Worm (Caenorhabditis elegans) whole organism, midembryonic: ENCODE results near the gene C16C8.18.

Source experiments
- T22C8.4 ChIP-seq: fragments of 200-800 bp; sonication (Bioruptor generic); IDR thresholded peaks from 2 replicates; pipeline ENCODE4 v1.3.6; 2022; ENCODE audit warnings: missing genetic modification characterization, missing compliant biosample characterization
- cog-1 ChIP-seq: sonication (generic microtip); optimal IDR thresholded peaks from 2 replicates; lab custom pipeline; 2016; ENCODE audit warnings: missing genetic modification characterization, missing compliant biosample characterization
- flt-1 ChIP-seq: fragments of 200-800 bp; sonication (Bioruptor generic); IDR thresholded peaks from 2 replicates; pipeline ENCODE4 v1.3.6; 2022; ENCODE audit warnings: missing genetic modification characterization, missing compliant biosample characterization
- klf-2 ChIP-seq: fragments of 200-800 bp; sonication (Bioruptor generic); conservative IDR thresholded peaks from 2 replicates; pipeline ENCODE4 v1.3.6; 2022; ENCODE audit warnings: missing genetic modification reagents, missing genetic modification characterization, missing compliant biosample characterization
- med-1 ChIP-seq: sonication (generic microtip); optimal IDR thresholded peaks from 2 replicates; lab custom pipeline; 2017; ENCODE audit warnings: missing genetic modification characterization, mild to moderate bottlenecking, missing compliant biosample characterization, antibody characterized with exemption, missing genetic modification reagents; ENCODE audit not compliant: insufficient read depth
- ref-1 ChIP-seq: fragments of 200-800 bp; sonication (Bioruptor generic); conservative IDR thresholded peaks from 2 replicates; pipeline ENCODE4 v1.3.6; 2022; ENCODE audit warnings: missing genetic modification reagents, missing genetic modification characterization, missing compliant biosample characterization
- tab-1 ChIP-seq: fragments of 200-800 bp; sonication (Bioruptor generic); IDR thresholded peaks from 2 replicates; pipeline ENCODE4 v1.3.6; 2022; ENCODE audit warnings: missing genetic modification characterization, missing compliant biosample characterization
- ztf-23 ChIP-seq: fragments of 200-800 bp; sonication (Bioruptor generic); IDR thresholded peaks from 2 replicates; pipeline ENCODE4 v1.3.6; 2022; ENCODE audit warnings: missing genetic modification reagents, missing genetic modification characterization, missing compliant biosample characterization
- ztf-29 ChIP-seq: fragments of 200-800 bp; sonication (Bioruptor generic); IDR thresholded peaks from 2 replicates; pipeline ENCODE4 v1.3.6; 2022; ENCODE audit warnings: missing genetic modification reagents, missing genetic modification characterization, missing compliant biosample characterization

C16C8.18 gene

DNA sequence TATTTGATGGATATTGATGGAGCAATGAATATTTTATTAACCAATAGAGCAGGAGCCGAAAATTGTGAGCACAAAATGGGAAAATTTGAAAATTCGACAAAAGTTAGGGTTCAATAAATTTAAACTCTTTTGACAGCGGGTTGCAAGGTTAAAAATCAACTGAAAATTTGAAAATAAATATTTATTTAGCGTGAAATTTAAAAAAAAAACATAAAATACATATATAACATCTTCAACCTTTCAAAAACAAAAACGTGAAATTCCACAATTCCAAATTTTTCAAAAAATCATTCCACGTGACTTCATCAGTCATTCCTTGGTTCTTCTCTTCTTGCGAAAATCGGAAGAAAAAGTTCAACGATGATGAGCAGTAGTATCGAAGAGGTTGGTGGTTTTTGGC, at the start of gene C16C8.18:
TSS of gene C16C8.18 (plus strand) at position 301 of the 400 bp plus-strand sequence.
- TF ChIP-seq ztf-23 (no peak), tab-1 (GFP tag; lab: Robert Waterston, UW) (no peak), ref-1 (GFP tag; lab: Robert Waterston, UW) (no peak), ztf-29 (GFP tag; lab: Robert Waterston, UW) (no peak), cog-1 (tag; lab: Kevin White, UChicago) (no peak), T22C8.4 (GFP tag; lab: Robert Waterston, UW) (no peak), med-1 (no peak), flt-1 (no peak), klf-2 (no peak)

DNA sequence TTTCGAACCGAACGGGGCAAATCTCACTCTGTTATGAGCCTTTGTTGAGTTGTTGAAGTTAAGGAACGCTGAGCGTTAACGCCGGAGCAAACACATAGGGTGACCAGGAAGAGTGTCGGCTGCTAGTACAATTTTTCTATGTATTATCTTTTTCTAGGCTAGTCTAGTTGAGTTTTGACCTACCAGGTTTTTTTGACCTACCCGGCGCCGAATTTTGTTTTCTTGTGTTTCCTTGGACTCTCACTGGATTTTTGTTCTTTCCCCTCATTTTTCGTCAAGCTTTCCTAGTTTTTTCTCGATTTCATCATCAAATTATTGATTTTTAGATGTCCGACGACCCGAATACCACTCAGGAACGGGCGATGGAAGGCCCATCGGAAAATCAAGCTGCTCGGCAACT, 48.0 kb upstream of the C16C8.18 start, which contains the start of gene T06D4.1:
TSS of gene T06D4.1 (plus strand) at position 321 of the 400 bp plus-strand sequence.
- TF ChIP-seq T22C8.4 (GFP tag; lab: Robert Waterston, UW) (no peak), med-1 (no peak), klf-2 (no peak), cog-1 (tag; lab: Kevin White, UChicago) (no peak), ztf-29 (GFP tag; lab: Robert Waterston, UW) (no peak), ref-1 (GFP tag; lab: Robert Waterston, UW) (no peak), flt-1 (no peak), tab-1 (GFP tag; lab: Robert Waterston, UW) (no peak), ztf-23 (no peak)

DNA sequence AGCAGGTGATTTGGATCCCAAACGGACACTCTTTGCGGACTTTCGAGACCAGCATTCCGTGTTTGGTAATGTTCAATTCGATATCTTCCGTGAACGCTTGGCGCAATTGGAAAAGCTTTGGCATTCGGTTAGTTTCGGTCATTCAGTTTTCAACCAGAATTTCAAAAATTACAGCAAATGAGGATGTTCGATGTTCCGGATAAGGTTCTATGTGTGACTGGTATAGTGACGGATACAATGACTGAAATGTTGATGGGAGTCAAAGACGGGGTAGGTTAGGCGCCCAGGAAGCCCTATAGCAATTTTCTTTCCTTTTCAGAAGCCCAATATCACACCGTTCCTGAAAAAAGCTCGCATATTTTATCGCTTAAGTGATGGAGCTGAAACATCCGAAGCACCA, 46.4 kb upstream of the C16C8.18 start:
- no peak for TF ChIP-seq klf-2
- TF ChIP-seq ztf-29 (GFP tag; lab: Robert Waterston, UW) = no peak

DNA sequence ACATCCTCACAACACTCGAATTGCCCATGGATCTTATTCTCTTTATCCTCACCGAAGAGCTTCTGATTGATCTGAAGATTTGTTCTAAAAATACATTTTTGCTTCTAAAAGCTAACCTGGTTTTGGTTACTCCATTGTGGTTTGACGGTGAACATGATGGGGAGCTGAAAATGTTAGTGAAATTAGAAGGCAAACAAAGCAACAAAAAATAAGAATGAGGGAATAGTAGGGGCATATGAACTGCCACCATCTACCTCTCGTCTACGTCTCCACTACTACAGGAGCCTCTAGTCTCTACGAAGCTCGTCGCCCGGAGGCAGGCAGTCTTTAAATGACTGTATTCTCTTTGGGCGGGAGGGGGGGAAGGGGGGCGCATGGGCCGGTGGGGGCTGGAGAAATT, 43.8 kb upstream of the C16C8.18 start, which contains the start of gene T06D4.2:
TSS of gene T06D4.2 (minus strand) at position 170 of the 400 bp plus-strand sequence.
- TF ChIP-seq klf-2 = no peak
- TF ChIP-seq T22C8.4 (GFP tag; lab: Robert Waterston, UW) = no peak
- TF ChIP-seq flt-1 = no peak
- no peak for TF ChIP-seq med-1
- TF ChIP-seq cog-1 (tag; lab: Kevin White, UChicago) = no peak
- no peak for TF ChIP-seq ref-1 (GFP tag; lab: Robert Waterston, UW)
- TF ChIP-seq tab-1 (GFP tag; lab: Robert Waterston, UW) = no peak
- no peak for TF ChIP-seq ztf-23
- TF ChIP-seq ztf-29 (GFP tag; lab: Robert Waterston, UW) = no peak

DNA sequence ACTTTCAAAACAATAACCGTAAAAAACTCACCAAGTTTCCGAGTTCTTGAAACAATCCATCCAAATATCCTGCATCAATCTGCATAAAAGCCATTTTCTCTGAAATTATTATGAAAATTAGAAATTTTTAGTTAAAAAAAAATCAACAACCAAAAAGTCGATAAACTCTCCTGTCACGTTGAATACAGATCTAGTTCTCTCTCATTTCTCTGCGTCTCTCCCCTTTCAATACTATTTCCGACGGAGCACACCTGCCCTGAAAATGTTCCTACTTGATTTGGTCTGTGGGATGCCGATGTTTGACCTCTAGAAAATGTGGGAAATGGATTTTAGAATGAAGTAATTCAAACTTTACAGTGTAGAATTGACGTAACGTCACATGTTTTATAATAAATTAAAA, 42.0 kb upstream of the C16C8.18 start, which contains the start of gene T06D4.6:
TSS of gene T06D4.6 (minus strand) at position 101 of the 400 bp plus-strand sequence.
- TF ChIP-seq ztf-23 (no peak), T22C8.4 (GFP tag; lab: Robert Waterston, UW) (no peak), med-1 (no peak), tab-1 (GFP tag; lab: Robert Waterston, UW) (no peak), ztf-29 (GFP tag; lab: Robert Waterston, UW) (no peak), flt-1 (no peak), klf-2 (no peak), cog-1 (tag; lab: Kevin White, UChicago) (no peak), ref-1 (GFP tag; lab: Robert Waterston, UW) (no peak)

DNA sequence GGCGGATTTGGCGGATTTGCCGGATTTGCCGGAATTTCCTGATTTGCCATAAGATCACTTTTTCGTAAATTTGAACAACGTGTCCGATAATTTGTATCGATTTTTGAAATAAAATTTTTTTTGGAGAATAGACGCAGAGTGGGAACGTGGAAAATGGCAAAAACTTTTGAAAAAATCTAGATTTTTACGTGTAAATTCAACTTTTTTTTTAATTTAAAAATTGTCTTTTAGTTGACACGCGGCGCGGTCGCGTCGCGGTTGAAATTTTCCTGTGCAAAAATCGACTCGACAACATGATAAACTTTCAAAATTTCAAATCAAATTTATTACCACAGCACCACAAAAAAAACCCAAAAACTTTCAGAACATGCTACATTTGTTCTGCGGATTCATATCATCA, 34.0 kb upstream of the C16C8.18 start, which contains the start of gene nep-20:
TSS of gene nep-20 (minus strand) at position 101 of the 400 bp plus-strand sequence.
- TF ChIP-seq klf-2 = no peak
- TF ChIP-seq cog-1 (tag; lab: Kevin White, UChicago) = no peak
- no peak for TF ChIP-seq ref-1 (GFP tag; lab: Robert Waterston, UW)
- no peak for TF ChIP-seq T22C8.4 (GFP tag; lab: Robert Waterston, UW)
- TF ChIP-seq tab-1 (GFP tag; lab: Robert Waterston, UW) = no peak
- TF ChIP-seq ztf-29 (GFP tag; lab: Robert Waterston, UW) = no peak
- no peak for TF ChIP-seq ztf-23
- no peak for TF ChIP-seq med-1
- no peak for TF ChIP-seq flt-1

DNA sequence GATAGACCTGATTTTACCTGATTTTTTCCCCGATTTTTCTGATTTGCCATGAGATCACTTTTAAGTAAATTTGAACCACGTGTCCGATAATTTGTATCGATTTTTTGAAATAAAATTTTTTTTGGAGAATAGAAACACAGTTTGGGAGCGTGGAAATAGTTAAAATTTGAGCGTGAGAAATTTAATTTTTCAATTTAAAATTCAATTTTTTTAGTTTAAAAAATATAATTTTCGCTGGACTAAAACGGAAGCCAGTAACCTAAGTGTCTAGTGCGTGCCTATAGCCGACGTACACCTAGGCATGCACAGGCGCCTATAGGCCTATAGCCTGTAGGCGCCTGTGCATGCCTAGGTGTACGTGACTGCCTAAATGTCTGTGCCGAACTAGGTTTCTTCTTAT, 30.3 kb upstream of the C16C8.18 start, which contains the start of gene nep-9:
TSS of gene nep-9 (minus strand) at position 101 of the 400 bp plus-strand sequence.
- no peak for TF ChIP-seq med-1
- no peak for TF ChIP-seq cog-1 (tag; lab: Kevin White, UChicago)
- TF ChIP-seq ref-1 (GFP tag; lab: Robert Waterston, UW) = no peak
- no peak for TF ChIP-seq ztf-29 (GFP tag; lab: Robert Waterston, UW)
- no peak for TF ChIP-seq flt-1
- no peak for TF ChIP-seq ztf-23
- TF ChIP-seq T22C8.4 (GFP tag; lab: Robert Waterston, UW) = no peak
- no peak for TF ChIP-seq klf-2
- no peak for TF ChIP-seq tab-1 (GFP tag; lab: Robert Waterston, UW)

DNA sequence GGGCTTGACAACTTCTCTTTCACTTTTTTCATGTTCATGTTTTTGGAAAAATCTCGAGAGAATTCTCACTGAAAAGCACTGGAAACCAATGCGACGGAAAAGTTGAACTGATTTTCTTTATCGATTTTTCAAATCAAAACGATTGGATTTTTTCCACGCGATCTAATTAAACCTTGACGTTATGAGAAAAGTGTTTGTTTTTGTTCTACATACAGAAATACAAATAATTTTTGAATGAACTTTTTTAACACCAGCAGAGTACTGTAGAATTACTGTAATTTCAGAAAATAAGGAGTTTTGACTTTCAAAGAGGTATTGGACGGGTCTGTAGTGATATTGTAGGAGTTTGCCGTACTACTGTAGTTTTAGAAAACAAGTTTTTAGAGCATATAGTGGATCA, 26.6 kb upstream of the C16C8.18 start, which contains the start of gene nep-10:
TSS of gene nep-10 (minus strand) at position 101 of the 400 bp plus-strand sequence.
- TF ChIP-seq T22C8.4 (GFP tag; lab: Robert Waterston, UW) = no peak

DNA sequence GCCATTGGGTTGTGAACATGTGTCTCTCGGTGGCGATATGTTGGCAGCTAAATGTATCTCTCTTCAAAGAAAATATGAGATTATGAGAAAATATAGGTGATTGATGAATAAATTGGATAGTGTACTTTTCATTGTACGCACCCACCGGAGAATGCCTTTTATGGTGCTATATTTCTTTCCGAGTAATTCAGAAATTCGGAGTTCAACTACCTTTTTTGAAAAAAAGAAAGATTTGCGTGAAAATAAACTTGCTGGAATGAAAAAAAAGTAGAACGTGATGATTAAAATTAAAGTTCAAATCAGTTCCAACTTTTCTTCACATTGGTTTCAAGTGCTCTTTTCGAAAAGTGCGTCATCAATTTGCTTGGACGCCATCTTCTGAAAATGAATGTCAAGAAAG, 26.0 kb upstream of the C16C8.18 start, which contains the start of gene nep-8:
TSS of gene nep-8 (plus strand) at position 301 of the 400 bp plus-strand sequence.
- no peak for TF ChIP-seq ref-1 (GFP tag; lab: Robert Waterston, UW)
- TF ChIP-seq klf-2 = no peak
- TF ChIP-seq med-1 = no peak
- no peak for TF ChIP-seq ztf-23
- TF ChIP-seq ztf-29 (GFP tag; lab: Robert Waterston, UW) = no peak
- TF ChIP-seq flt-1 = no peak
- TF ChIP-seq tab-1 (GFP tag; lab: Robert Waterston, UW) = no peak
- TF ChIP-seq cog-1 (tag; lab: Kevin White, UChicago) = no peak

DNA sequence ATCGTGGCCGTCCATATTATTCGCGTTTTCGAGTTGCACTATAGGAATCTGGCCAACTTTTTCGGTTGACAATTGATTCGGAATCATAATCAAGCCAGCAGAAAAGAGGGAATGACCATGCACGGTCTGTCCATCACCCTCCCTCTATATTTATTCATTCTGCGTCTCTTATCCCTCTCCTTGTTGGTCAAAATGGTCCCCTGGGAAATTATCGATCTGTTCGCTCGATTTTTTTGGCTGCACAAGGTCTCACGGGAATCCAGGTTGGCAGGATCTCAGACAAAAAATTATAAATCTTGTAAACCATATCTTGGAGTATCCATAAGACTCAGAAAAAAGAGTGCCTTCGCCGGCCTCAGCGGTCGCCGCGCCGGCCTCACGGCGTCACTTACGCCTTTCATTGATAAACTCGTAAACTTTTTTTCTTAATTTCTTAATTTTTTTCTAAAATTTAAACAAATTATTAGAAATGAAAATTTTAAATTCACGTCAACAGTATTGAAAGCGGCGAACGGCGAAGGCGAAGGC, 15.1 kb upstream of the C16C8.18 start, which contains the start of the genes F18A12.7 and F18A12.2:
TSS of gene F18A12.7 (minus strand) at position 101 of the 528 bp plus-strand sequence.
TSS of gene F18A12.2 (plus strand) at position 478 of the 528 bp plus-strand sequence.
- no peak for TF ChIP-seq cog-1 (tag; lab: Kevin White, UChicago)
- TF ChIP-seq ztf-29 (GFP tag; lab: Robert Waterston, UW) = no peak
- TF ChIP-seq tab-1 (GFP tag; lab: Robert Waterston, UW) = no peak
